Worm (Caenorhabditis elegans): ENCODE measurements around the gene str-37.

DNA sequence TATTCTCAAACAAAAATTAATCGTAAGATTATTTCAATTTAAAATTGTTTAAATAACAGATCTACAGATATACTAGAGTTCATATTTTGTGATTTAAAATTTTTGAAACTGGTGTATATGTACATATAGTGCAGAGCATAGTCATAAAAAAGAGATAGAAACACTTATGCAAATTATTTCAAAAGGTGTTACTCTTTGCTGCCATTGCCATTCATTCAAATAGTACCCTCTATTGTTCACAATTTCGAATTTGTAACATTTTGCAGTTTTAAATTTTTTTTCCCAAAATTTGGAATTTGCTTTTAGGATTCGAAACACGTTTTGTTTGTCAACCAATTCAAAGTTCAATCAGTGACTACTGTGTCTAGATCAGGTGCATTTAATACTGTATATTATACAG lies 32.7 kb downstream of the str-37 start, which contains the start of gene F32H5.4:
- TF ChIP-seq zfh-2 (GFP tag; conservative IDR thresholded peaks at IDR 0.05), result no peak
- no peak for TF ChIP-seq attf-6 (GFP tag; IDR thresholded peaks at IDR 0.05)
- TF ChIP-seq F22D6.2 (tag; optimal IDR thresholded peaks at IDR 0.05), result no peak
- TF ChIP-seq snpc-4 (GFP tag; optimal IDR thresholded peaks at IDR 0.05), result no peak
- TF ChIP-seq snpc-4 (tag; optimal IDR thresholded peaks at IDR 0.05), result no peak
